Fruit fly (Drosophila melanogaster) whole organism, embryonic: ENCODE results near the gene CG10841.

Experiments used
- Abd-B ChIP-seq: fragments of 200-800 bp; sonication (Bioruptor generic); optimal IDR thresholded peaks from 2 replicates; lab custom pipeline; 2018; ENCODE audit warnings: missing biosample characterization, mild to moderate bottlenecking, missing genetic modification characterization, moderate library complexity
- CG10565 ChIP-seq: fragments of 200-800 bp; sonication (Bioruptor generic); optimal IDR thresholded peaks from 3 replicates; lab custom pipeline; 2016; ENCODE audit warnings: missing biosample characterization, mild to moderate bottlenecking, missing genetic modification characterization
- CG10654 ChIP-seq: fragments of 200-800 bp; sonication (Bioruptor generic); optimal IDR thresholded peaks from 2 replicates; lab custom pipeline; 2016; ENCODE audit warnings: missing biosample characterization, missing genetic modification characterization
- CG10979 ChIP-seq: fragments of 200-800 bp; sonication (Bioruptor generic); optimal IDR thresholded peaks from 2 replicates; lab custom pipeline; 2018; ENCODE audit warnings: missing biosample characterization, mild to moderate bottlenecking, missing genetic modification characterization, moderate library complexity
- CG13424 ChIP-seq: fragments of 200-800 bp; sonication (Bioruptor generic); optimal IDR thresholded peaks from 2 replicates; lab custom pipeline; 2019; ENCODE audit warnings: missing biosample characterization, mild to moderate bottlenecking, missing genetic modification characterization, moderate library complexity
- CG14050 ChIP-seq: fragments of 200-800 bp; sonication (Bioruptor generic); IDR thresholded peaks from 3 replicates; pipeline ENCODE4 v1.3.6; 2022; ENCODE audit warnings: missing biosample characterization, missing genetic modification characterization
- CG14667 ChIP-seq: fragments of 200-800 bp; sonication (Bioruptor generic); IDR thresholded peaks from 2 replicates; pipeline ENCODE4 v1.3.6; 2022; ENCODE audit warnings: missing biosample characterization, missing genetic modification characterization
- CG14710 ChIP-seq: fragments of 200-800 bp; sonication (Bioruptor generic); optimal IDR thresholded peaks from 3 replicates; lab custom pipeline; 2019; ENCODE audit warnings: missing biosample characterization, mild to moderate bottlenecking, missing genetic modification characterization, moderate library complexity
- CG15696 ChIP-seq: fragments of 200-800 bp; sonication (Bioruptor generic); optimal IDR thresholded peaks from 2 replicates; lab custom pipeline; 2019; ENCODE audit warnings: missing biosample characterization, mild to moderate bottlenecking, missing genetic modification characterization, moderate library complexity
- CG1602 ChIP-seq: fragments of 200-800 bp; sonication (Bioruptor generic); optimal IDR thresholded peaks from 3 replicates; lab custom pipeline; 2016; ENCODE audit warnings: missing biosample characterization, missing genetic modification characterization
- CG18476 ChIP-seq: fragments of 200-800 bp; sonication (Bioruptor generic); optimal IDR thresholded peaks from 2 replicates; lab custom pipeline; 2016; ENCODE audit warnings: missing biosample characterization, mild to moderate bottlenecking, missing genetic modification characterization
- CG18599 ChIP-seq: fragments of 200-800 bp; sonication (Bioruptor generic); optimal IDR thresholded peaks from 3 replicates; lab custom pipeline; 2017; ENCODE audit warnings: missing biosample characterization, missing genetic modification characterization, mild to moderate bottlenecking, moderate library complexity, missing genetic modification reagents
- CG31388 ChIP-seq: fragments of 200-800 bp; sonication (Bioruptor generic); optimal IDR thresholded peaks from 2 replicates; lab custom pipeline; 2016; ENCODE audit warnings: missing biosample characterization, missing genetic modification characterization
- CG32767 ChIP-seq: fragments of 200-800 bp; sonication (Bioruptor generic); IDR thresholded peaks from 2 replicates; pipeline ENCODE4 v1.3.6; 2022; ENCODE audit warnings: missing biosample characterization, missing genetic modification characterization
- CG34224 ChIP-seq: fragments of 200-800 bp; sonication (Bioruptor generic); IDR thresholded peaks from 3 replicates; pipeline ENCODE4 v1.3.6; 2022; ENCODE audit warnings: missing biosample characterization, missing genetic modification characterization; ENCODE audit not compliant: partially characterized antibody
- CG34376 ChIP-seq: fragments of 200-800 bp; sonication (Bioruptor generic); optimal IDR thresholded peaks from 2 replicates; lab custom pipeline; 2018; ENCODE audit warnings: missing biosample characterization, mild to moderate bottlenecking, missing genetic modification characterization
- CG3726 ChIP-seq: fragments of 200-800 bp; sonication (Bioruptor generic); IDR thresholded peaks from 3 replicates; pipeline ENCODE4, ENCODE4 v1.3.6; 2022; ENCODE audit warnings: missing biosample characterization, missing genetic modification characterization
- CG4360 ChIP-seq: fragments of 200-800 bp; sonication (Bioruptor generic); IDR thresholded peaks from 2 replicates; pipeline ENCODE4 v1.3.6; 2022; ENCODE audit warnings: missing biosample characterization, missing genetic modification characterization
- CG4404 ChIP-seq: fragments of 200-800 bp; sonication (Bioruptor generic); IDR thresholded peaks from 2 replicates; pipeline ENCODE4 v1.3.6; 2022; ENCODE audit warnings: missing biosample characterization, missing genetic modification characterization
- CG8089 ChIP-seq: fragments of 200-800 bp; sonication (Bioruptor generic); optimal IDR thresholded peaks from 3 replicates; lab custom pipeline; 2016; ENCODE audit warnings: missing biosample characterization, missing genetic modification characterization
- CG9215 ChIP-seq: fragments of 200-800 bp; sonication (Bioruptor generic); IDR thresholded peaks from 2 replicates; pipeline ENCODE4 v1.3.6; 2022; ENCODE audit warnings: missing biosample characterization, missing genetic modification characterization
- CG9437 ChIP-seq: fragments of 200-800 bp; sonication (Bioruptor generic); optimal IDR thresholded peaks from 2 replicates; lab custom pipeline; 2018; ENCODE audit warnings: missing biosample characterization, mild to moderate bottlenecking, missing genetic modification characterization
- H2.0 ChIP-seq: fragments of 200-800 bp; sonication (Bioruptor generic); IDR thresholded peaks from 2 replicates; pipeline ENCODE4 v1.3.6; 2022; ENCODE audit warnings: missing biosample characterization, missing genetic modification characterization
- HHEX ChIP-seq: fragments of 200-800 bp; sonication (Bioruptor generic); optimal IDR thresholded peaks from 3 replicates; lab custom pipeline; 2017; ENCODE audit warnings: missing biosample characterization, mild to moderate bottlenecking, missing genetic modification characterization, missing genetic modification reagents
- Hr3 ChIP-seq: fragments of 200-800 bp; sonication (Bioruptor generic); optimal IDR thresholded peaks from 3 replicates; lab custom pipeline; 2016; ENCODE audit warnings: missing biosample characterization, missing genetic modification characterization
- NFAT ChIP-seq: fragments of 200-800 bp; sonication (Bioruptor generic); IDR thresholded peaks from 2 replicates; pipeline ENCODE4 v1.3.6; 2022; ENCODE audit warnings: missing biosample characterization, missing genetic modification characterization
- NK7.1 ChIP-seq: fragments of 200-800 bp; sonication (Bioruptor generic); optimal IDR thresholded peaks from 3 replicates; lab custom pipeline; 2016; ENCODE audit warnings: missing biosample characterization, missing genetic modification characterization
- Side ChIP-seq: fragments of 200-800 bp; sonication (Bioruptor generic); optimal IDR thresholded peaks from 2 replicates; lab custom pipeline; 2016; ENCODE audit warnings: missing biosample characterization, missing genetic modification characterization
- Six4 ChIP-seq: fragments of 200-800 bp; sonication (Bioruptor generic); optimal IDR thresholded peaks from 2 replicates; lab custom pipeline; 2016; ENCODE audit warnings: missing biosample characterization, missing genetic modification characterization
- Ssrp ChIP-seq: fragments of 200-800 bp; sonication (Bioruptor generic); optimal IDR thresholded peaks from 2 replicates; lab custom pipeline; 2018; ENCODE audit warnings: missing biosample characterization, mild to moderate bottlenecking, missing genetic modification characterization, moderate library complexity
- Xrp1 ChIP-seq: fragments of 200-800 bp; sonication (Bioruptor generic); IDR thresholded peaks from 2 replicates; pipeline ENCODE4 v1.3.6; 2022; ENCODE audit warnings: missing biosample characterization, missing genetic modification characterization
- btn ChIP-seq: fragments of 200-800 bp; sonication (Bioruptor generic); optimal IDR thresholded peaks from 2 replicates; lab custom pipeline; 2016; ENCODE audit warnings: missing biosample characterization, missing genetic modification characterization
- chif ChIP-seq, 2 experiments: fragments of 200-800 bp; sonication (Bioruptor generic); optimal IDR thresholded peaks; 3 replicates each; lab custom pipeline; 2016; ENCODE audit warnings: missing biosample characterization in 2 of 2, missing genetic modification characterization in 2 of 2
- dm ChIP-seq: fragments of 200-800 bp; sonication (Bioruptor generic); optimal IDR thresholded peaks from 3 replicates; lab custom pipeline; 2016; ENCODE audit warnings: missing biosample characterization, missing genetic modification characterization
- ems ChIP-seq: fragments of 200-800 bp; sonication (Bioruptor generic); optimal IDR thresholded peaks from 3 replicates; lab custom pipeline; 2016; ENCODE audit warnings: missing biosample characterization, missing genetic modification characterization
- esg ChIP-seq: fragments of 200-800 bp; sonication (Bioruptor generic); conservative IDR thresholded peaks from 2 replicates; pipeline ENCODE4 v1.3.6; 2022; ENCODE audit warnings: missing biosample characterization, missing genetic modification characterization
- grau ChIP-seq: fragments of 200-800 bp; optimal IDR thresholded peaks from 3 replicates; lab custom pipeline; 2019; ENCODE audit warnings: missing biosample characterization, mild to moderate bottlenecking, missing genetic modification characterization, moderate library complexity
- gsb-n ChIP-seq: fragments of 200-800 bp; sonication (Bioruptor generic); optimal IDR thresholded peaks from 3 replicates; lab custom pipeline; 2018; ENCODE audit warnings: missing biosample characterization, mild to moderate bottlenecking, missing genetic modification characterization
- onecut ChIP-seq: fragments of 200-800 bp; sonication (Bioruptor generic); IDR thresholded peaks from 2 replicates; pipeline ENCODE4 v1.3.6; 2022; ENCODE audit warnings: missing biosample characterization, missing genetic modification characterization
- pho ChIP-seq: fragments of 200-800 bp; sonication (Bioruptor generic); optimal IDR thresholded peaks from 2 replicates; lab custom pipeline; 2016; ENCODE audit warnings: missing biosample characterization, missing genetic modification characterization
- pum ChIP-seq: fragments of 200-800 bp; sonication (Bioruptor generic); optimal IDR thresholded peaks from 2 replicates; lab custom pipeline; 2016; ENCODE audit warnings: missing biosample characterization, missing genetic modification characterization
- pzg ChIP-seq: fragments of 200-800 bp; sonication (Bioruptor generic); optimal IDR thresholded peaks from 3 replicates; lab custom pipeline; 2018; ENCODE audit warnings: missing biosample characterization, mild to moderate bottlenecking, missing genetic modification characterization, moderate library complexity
- run ChIP-seq: fragments of 200-800 bp; sonication (Bioruptor generic); optimal IDR thresholded peaks from 3 replicates; lab custom pipeline; 2018; ENCODE audit warnings: missing biosample characterization, mild to moderate bottlenecking, missing genetic modification characterization
- salm ChIP-seq: fragments of 200-800 bp; sonication (Bioruptor generic); optimal IDR thresholded peaks from 2 replicates; lab custom pipeline; 2018; ENCODE audit warnings: missing biosample characterization, mild to moderate bottlenecking, missing genetic modification characterization
- sens-2 ChIP-seq: fragments of 200-800 bp; sonication (Bioruptor generic); IDR thresholded peaks from 2 replicates; pipeline ENCODE4 v1.3.6; 2022; ENCODE audit warnings: missing biosample characterization, missing genetic modification characterization
- sisA ChIP-seq: fragments of 200-800 bp; sonication (Bioruptor generic); IDR thresholded peaks from 2 replicates; pipeline ENCODE4 v1.3.6; 2022; ENCODE audit warnings: missing biosample characterization, missing genetic modification characterization
- stc ChIP-seq: fragments of 200-800 bp; sonication (Bioruptor generic); IDR thresholded peaks from 2 replicates; pipeline ENCODE4 v1.3.6; 2022; ENCODE audit warnings: missing biosample characterization, missing genetic modification characterization
- stwl ChIP-seq: fragments of 200-800 bp; sonication (Bioruptor generic); optimal IDR thresholded peaks from 3 replicates; lab custom pipeline; 2018; ENCODE audit warnings: missing biosample characterization, mild to moderate bottlenecking, missing genetic modification characterization, moderate library complexity
- zfh2 ChIP-seq: fragments of 200-800 bp; sonication (Bioruptor generic); optimal IDR thresholded peaks from 2 replicates; lab custom pipeline; 2016; ENCODE audit warnings: missing biosample characterization, missing genetic modification characterization

CG10841 gene

DNA sequence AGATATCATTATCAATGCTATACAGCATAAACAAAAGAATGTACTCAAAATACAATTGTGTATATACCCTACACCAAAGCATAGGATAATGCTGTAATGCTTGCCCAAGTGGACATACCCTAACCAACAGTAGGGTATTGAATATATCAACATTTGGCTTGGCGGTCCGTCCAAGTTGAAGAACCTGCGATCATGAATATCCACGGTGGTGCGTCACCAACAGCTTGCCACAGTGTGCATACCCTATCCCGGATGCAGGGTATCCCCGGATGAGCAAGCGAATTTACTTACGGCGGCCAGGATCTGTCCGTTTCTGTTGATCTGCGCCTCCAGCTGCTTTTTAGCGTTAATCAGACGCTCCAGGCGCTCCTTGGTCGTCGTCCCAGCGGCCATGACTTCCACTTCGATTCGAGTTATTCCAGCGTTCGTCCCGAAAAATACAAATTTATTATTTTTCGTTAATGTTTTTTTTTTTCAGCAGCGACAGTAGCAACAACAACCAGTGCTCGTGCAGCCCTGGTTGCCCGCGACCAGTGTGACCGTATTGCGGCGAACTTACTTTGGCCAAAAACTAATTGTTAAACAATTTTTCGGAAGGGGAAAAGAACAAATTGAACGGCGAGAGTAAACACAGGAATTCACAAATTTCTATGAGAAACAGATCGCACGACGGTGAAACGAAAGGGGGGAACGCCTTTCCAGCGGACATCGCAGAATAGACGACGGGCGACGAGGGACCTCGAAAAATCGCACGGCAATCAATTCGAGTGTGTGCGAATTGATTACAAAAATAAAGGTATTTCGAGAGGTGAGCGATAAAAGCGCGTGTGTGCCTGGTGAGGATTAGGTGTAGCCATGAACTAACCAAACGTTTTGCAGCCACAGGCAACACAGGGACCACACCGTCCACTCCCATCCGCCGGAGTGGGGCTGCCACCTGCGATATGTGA, 44.7 kb downstream of the CG10841 start, which contains the start of the genes Lkb1 and CG9588 (continued):
- TF ChIP-seq CG34224 (GFP tag; lab: Robert Waterston, UW) = no peak
- no peak for TF ChIP-seq grau
- TF ChIP-seq esg (GFP tag; lab: Robert Waterston, UW) = peak; percentile 82
- peak; percentile 95 for TF ChIP-seq CG4360 (GFP tag; lab: Robert Waterston, UW)
- TF ChIP-seq CG18476 (GFP tag; lab: Kevin White, UChicago) = peak; percentile 44
- no peak for TF ChIP-seq CG34376 (GFP tag; lab: Kevin White, UChicago)
- TF ChIP-seq CG31388 = no peak
- peak; percentile 27 for TF ChIP-seq CG1602 (GFP tag; lab: Kevin White, UChicago)
- peak; percentile 39 for TF ChIP-seq stwl
- peak; percentile 80 for TF ChIP-seq H2.0
- peak; percentile 31 for TF ChIP-seq ems (GFP tag; lab: Kevin White, UChicago)
- TF ChIP-seq zfh2 (GFP tag; lab: Kevin White, UChicago) = peak; percentile 65
- TF ChIP-seq CG13424 (tag; lab: Kevin White, UChicago) = peak; percentile 0
- TF ChIP-seq btn (GFP tag; lab: Kevin White, UChicago) = no peak
- TF ChIP-seq stc = no peak
- peak; percentile 43 for TF ChIP-seq NFAT (GFP tag; lab: Robert Waterston, UW)
- TF ChIP-seq CG3726 (GFP tag; lab: Robert Waterston, UW) = peak; percentile 64; the same call in 1 of the 3 replicates
- peak; percentile 46 to 52 for TF ChIP-seq chif (GFP tag; optimal IDR thresholded peaks at IDR 0.05; lab: Kevin White, UChicago)
- TF ChIP-seq CG10654 (GFP tag; lab: Kevin White, UChicago) = peak; percentile 5
- TF ChIP-seq pum (GFP tag; lab: Kevin White, UChicago) = peak; percentile 29
- peak; percentile 70 for TF ChIP-seq CG9215 (GFP tag; lab: Robert Waterston, UW)
- TF ChIP-seq CG14667 (GFP tag; lab: Robert Waterston, UW) = peak; percentile 81
- no peak for TF ChIP-seq Six4 (GFP tag; lab: Kevin White, UChicago)
- peak; percentile 53 for TF ChIP-seq Side
- peak; percentile 13 for TF ChIP-seq dm
- peak; percentile 17 for TF ChIP-seq CG9437 (GFP tag; lab: Kevin White, UChicago)
- no peak for TF ChIP-seq sens-2 (GFP tag; lab: Robert Waterston, UW)
- no peak for TF ChIP-seq run (tag; lab: Kevin White, UChicago)
- peak; percentile 34 for TF ChIP-seq NK7.1 (GFP tag; lab: Kevin White, UChicago)
- peak; percentile 87 for TF ChIP-seq sisA (GFP tag; lab: Robert Waterston, UW)
- TF ChIP-seq CG14710 (tag; lab: Kevin White, UChicago) = peak; percentile 27
- TF ChIP-seq CG15696 (tag; lab: Kevin White, UChicago) = no peak
- TF ChIP-seq salm (tag; lab: Kevin White, UChicago) = no peak
- peak; percentile 84 for TF ChIP-seq Xrp1 (GFP tag; lab: Robert Waterston, UW)
- peak; percentile 55 for TF ChIP-seq Abd-B (GFP tag; lab: Kevin White, UChicago)
- peak; percentile 58 for TF ChIP-seq pzg (GFP tag; lab: Kevin White, UChicago)
- TF ChIP-seq CG4404 (GFP tag; lab: Robert Waterston, UW) = peak; percentile 60
- no peak for TF ChIP-seq CG10565 (GFP tag; lab: Kevin White, UChicago)
- TF ChIP-seq CG10979 (tag; lab: Kevin White, UChicago) = peak; percentile 16
- peak; percentile 57; the same call in 2 of the 3 replicates for TF ChIP-seq CG14050 (GFP tag; lab: Robert Waterston, UW)
- no peak for TF ChIP-seq onecut (GFP tag; lab: Robert Waterston, UW)
- no peak for TF ChIP-seq gsb-n (tag; lab: Kevin White, UChicago)
- TF ChIP-seq CG18599 (GFP tag; lab: Kevin White, UChicago) = peak; percentile 53
- no peak for TF ChIP-seq Hr3 (GFP tag; lab: Kevin White, UChicago)
- peak; percentile 53; the same call in 1 of the 2 replicates for TF ChIP-seq CG32767 (GFP tag; lab: Robert Waterston, UW)
- TF ChIP-seq pho (GFP tag; lab: Kevin White, UChicago) = peak; percentile 53
- no peak for TF ChIP-seq Ssrp
- peak; percentile 35 for TF ChIP-seq HHEX
- TF ChIP-seq CG8089 (GFP tag; lab: Kevin White, UChicago) = no peak
